Worm (Caenorhabditis elegans) whole organism, mixed stage, embryonic: Measurements from ENCODE around the gene Y116A8C.29.

ENCODE experiments used
- bed-3 ChIP-seq: fragments of 200-800 bp; sonication (Bioruptor generic); optimal IDR thresholded peaks from 3 replicates; lab custom pipeline; 2018; ENCODE audit warnings: mild to moderate bottlenecking, missing genetic modification characterization, moderate library complexity, missing compliant biosample characterization
- blmp-1 ChIP-seq: fragments of 150-350 bp; optimal IDR thresholded peaks from 2 replicates; lab custom pipeline; 2014; ENCODE audit warnings: missing biosample characterization, missing genetic modification characterization
- ceh-39 ChIP-seq: fragments of 150-350 bp; optimal IDR thresholded peaks from 2 replicates; lab custom pipeline; 2014; ENCODE audit warnings: missing biosample characterization, missing genetic modification characterization
- ceh-43 ChIP-seq: fragments of 200-800 bp; sonication (Bioruptor generic); optimal IDR thresholded peaks from 2 replicates; lab custom pipeline; 2018; ENCODE audit warnings: mild to moderate bottlenecking, missing genetic modification characterization, moderate library complexity, missing compliant biosample characterization
- ces-1 ChIP-seq: fragments of 150-350 bp; optimal IDR thresholded peaks from 2 replicates; lab custom pipeline; 2014; ENCODE audit warnings: missing biosample characterization, missing genetic modification reagents, missing genetic modification characterization
- cnd-1 ChIP-seq: fragments of 200-800 bp; sonication (Bioruptor generic); optimal IDR thresholded peaks from 2 replicates; lab custom pipeline; 2018; ENCODE audit warnings: mild to moderate bottlenecking, missing genetic modification characterization, missing compliant biosample characterization
- drap-1 ChIP-seq: fragments of 200-800 bp; sonication (Bioruptor generic); optimal IDR thresholded peaks from 3 replicates; lab custom pipeline; 2018; ENCODE audit warnings: mild to moderate bottlenecking, missing genetic modification characterization, missing compliant biosample characterization
- elt-1 ChIP-seq: sonication (generic microtip); optimal IDR thresholded peaks from 2 replicates; lab custom pipeline; 2017; ENCODE audit warnings: missing genetic modification characterization, mild to moderate bottlenecking, missing compliant biosample characterization, antibody characterized with exemption, moderate library complexity, borderline replicate concordance; ENCODE audit not compliant: insufficient read depth
- elt-3 ChIP-seq: fragments of 150-350 bp; optimal IDR thresholded peaks from 2 replicates; lab custom pipeline; 2014; ENCODE audit warnings: missing biosample characterization, missing genetic modification characterization
- ham-2 ChIP-seq: fragments of 200-800 bp; sonication (Bioruptor generic); optimal IDR thresholded peaks from 2 replicates; lab custom pipeline; 2018; ENCODE audit warnings: mild to moderate bottlenecking, missing genetic modification characterization, missing compliant biosample characterization
- hlh-1 ChIP-seq: fragments of 150-350 bp; optimal IDR thresholded peaks from 2 replicates; lab custom pipeline; 2014; ENCODE audit warnings: missing biosample characterization, missing genetic modification reagents, missing genetic modification characterization
- lin-13 ChIP-seq: fragments of 150-350 bp; optimal IDR thresholded peaks from 2 replicates; lab custom pipeline; 2014; ENCODE audit warnings: missing biosample characterization, missing genetic modification characterization
- lsy-2 ChIP-seq: fragments of 150-350 bp; optimal IDR thresholded peaks from 2 replicates; lab custom pipeline; 2014; ENCODE audit warnings: missing biosample characterization, missing genetic modification characterization
- mab-5 ChIP-seq: fragments of 150-350 bp; optimal IDR thresholded peaks from 2 replicates; lab custom pipeline; 2014; ENCODE audit warnings: missing biosample characterization, missing genetic modification characterization
- mep-1 ChIP-seq: fragments of 150-350 bp; optimal IDR thresholded peaks from 2 replicates; lab custom pipeline; 2017; ENCODE audit warnings: missing biosample characterization, missing genetic modification reagents, missing genetic modification characterization, inconsistent platforms
- mls-2 ChIP-seq: sonication (generic microtip); optimal IDR thresholded peaks from 2 replicates; lab custom pipeline; 2016; ENCODE audit warnings: mild to moderate bottlenecking, missing genetic modification characterization, moderate library complexity, missing compliant biosample characterization
- nhr-12 ChIP-seq: fragments of 150-350 bp; optimal IDR thresholded peaks from 2 replicates; lab custom pipeline; 2014; ENCODE audit warnings: missing biosample characterization, missing genetic modification characterization
- nhr-2 ChIP-seq: fragments of 150-350 bp; optimal IDR thresholded peaks from 2 replicates; lab custom pipeline; 2014; ENCODE audit warnings: missing biosample characterization, missing genetic modification characterization
- nhr-237 ChIP-seq: fragments of 150-350 bp; optimal IDR thresholded peaks from 2 replicates; lab custom pipeline; 2014; ENCODE audit warnings: missing biosample characterization, missing genetic modification characterization
- nhr-28 ChIP-seq: fragments of 150-350 bp; optimal IDR thresholded peaks from 2 replicates; lab custom pipeline; 2014; ENCODE audit warnings: missing biosample characterization, missing genetic modification characterization
- nhr-76 ChIP-seq: sonication (generic microtip); optimal IDR thresholded peaks from 2 replicates; lab custom pipeline; 2017; ENCODE audit warnings: missing biosample characterization, missing genetic modification characterization
- pha-4 ChIP-seq: fragments of 150-350 bp; optimal IDR thresholded peaks from 2 replicates; lab custom pipeline; 2018; ENCODE audit warnings: missing biosample characterization, missing genetic modification reagents, missing genetic modification characterization
- sem-2 ChIP-seq: fragments of 200-800 bp; sonication (Bioruptor generic); optimal IDR thresholded peaks from 2 replicates; lab custom pipeline; 2018; ENCODE audit warnings: mild to moderate bottlenecking, missing genetic modification characterization, missing compliant biosample characterization
- snpc-4 ChIP-seq: fragments of 150-350 bp; optimal IDR thresholded peaks from 2 replicates; lab custom pipeline; 2014; ENCODE audit warnings: missing biosample characterization, missing genetic modification characterization
- sptf-1 ChIP-seq: sonication (generic microtip); optimal IDR thresholded peaks from 2 replicates; lab custom pipeline; 2017; ENCODE audit warnings: mild to moderate bottlenecking, missing genetic modification characterization, moderate library complexity, missing compliant biosample characterization
- tbx-8 ChIP-seq: fragments of 200-800 bp; sonication (Bioruptor generic); optimal IDR thresholded peaks from 2 replicates; lab custom pipeline; 2018; ENCODE audit warnings: mild to moderate bottlenecking, missing genetic modification characterization, moderate library complexity, missing compliant biosample characterization
- unc-120 ChIP-seq: sonication (generic microtip); optimal IDR thresholded peaks from 2 replicates; lab custom pipeline; 2017; ENCODE audit warnings: missing genetic modification characterization, missing compliant biosample characterization; ENCODE audit not compliant: poor library complexity, severe bottlenecking
- unc-39 ChIP-seq: fragments of 150-350 bp; optimal IDR thresholded peaks from 2 replicates; lab custom pipeline; 2014; ENCODE audit warnings: missing biosample characterization, missing genetic modification characterization
- unc-62 ChIP-seq: fragments of 150-350 bp; optimal IDR thresholded peaks from 2 replicates; lab custom pipeline; 2014; ENCODE audit warnings: missing biosample characterization, missing genetic modification reagents, missing genetic modification characterization
- ztf-11 ChIP-seq: fragments of 150-350 bp; optimal IDR thresholded peaks from 2 replicates; lab custom pipeline; 2014; ENCODE audit warnings: missing biosample characterization, missing genetic modification characterization

Y116A8C.29 gene

ce11 chrIV:17116821-17117220 is 23.0 kb downstream of the Y116A8C.29 start:
- TF ChIP-seq elt-1 (no peak), nhr-28 (tag; lab: Kevin White, UChicago) (no peak), mab-5 (tag; lab: Kevin White, UChicago) (no peak)

DNA sequence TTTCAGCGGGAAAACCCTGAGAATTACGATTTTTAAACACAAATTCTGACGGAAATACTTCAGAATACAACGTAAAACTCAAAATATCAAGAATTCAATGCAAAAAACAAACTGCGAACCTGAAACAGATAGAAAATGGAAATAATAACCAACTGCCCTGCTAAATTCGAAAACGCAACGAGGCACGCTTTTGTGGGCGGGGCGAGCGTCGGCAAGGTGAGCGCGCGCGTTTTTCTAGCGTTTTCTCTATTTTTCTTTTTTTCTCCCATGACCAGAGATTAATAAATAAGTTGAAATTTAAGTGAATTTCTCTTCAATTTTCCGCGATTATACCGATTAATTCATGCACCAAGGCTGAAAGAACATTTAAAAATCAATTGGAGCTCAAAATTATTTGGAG is 24.8 kb downstream of the Y116A8C.29 start, which contains the start of gene uaf-2:
uaf-2 (minus strand) TSS at position 183 of the 400 bp plus-strand sequence.
- TF ChIP-seq nhr-237 (no peak), ceh-39 (tag; lab: Kevin White, UChicago) (peak; percentile 33), mep-1 (tag; lab: Kevin White, UChicago) (peak; percentile 48), unc-39 (tag; lab: Kevin White, UChicago) (no peak), unc-62 (GFP tag; lab: Kevin White, UChicago) (no peak), tbx-8 (GFP tag; lab: Kevin White, UChicago) (no peak), drap-1 (GFP tag; lab: Kevin White, UChicago) (no peak), lin-13 (tag; lab: Kevin White, UChicago) (no peak), ztf-11 (tag; lab: Kevin White, UChicago) (no peak), lsy-2 (tag; lab: Kevin White, UChicago) (no peak), nhr-76 (tag; lab: Kevin White, UChicago) (no peak), mab-5 (tag; lab: Kevin White, UChicago) (no peak)

- TF ChIP-seq unc-120 (tag; lab: Kevin White, UChicago) (no peak), mls-2 (no peak), elt-3 (no peak), nhr-2 (tag; lab: Kevin White, UChicago) (no peak), ceh-43 (GFP tag; lab: Kevin White, UChicago) (no peak), pha-4 (tag; lab: Kevin White, UChicago) (no peak), snpc-4 (tag; lab: Kevin White, UChicago) (no peak), sptf-1 (tag; lab: Kevin White, UChicago) (no peak), unc-39 (tag; lab: Kevin White, UChicago) (no peak), drap-1 (GFP tag; lab: Kevin White, UChicago) (no peak), elt-1 (no peak), blmp-1 (tag; lab: Kevin White, UChicago) (no peak), ham-2 (GFP tag; lab: Kevin White, UChicago) (no peak)
These were observed 25.3 kb downstream of the Y116A8C.29 start, which contains the start of gene itsn-1 for ce11 chrIV:17118987-17119732. itsn-1 (plus strand) TSS chrIV:17119682.

DNA sequence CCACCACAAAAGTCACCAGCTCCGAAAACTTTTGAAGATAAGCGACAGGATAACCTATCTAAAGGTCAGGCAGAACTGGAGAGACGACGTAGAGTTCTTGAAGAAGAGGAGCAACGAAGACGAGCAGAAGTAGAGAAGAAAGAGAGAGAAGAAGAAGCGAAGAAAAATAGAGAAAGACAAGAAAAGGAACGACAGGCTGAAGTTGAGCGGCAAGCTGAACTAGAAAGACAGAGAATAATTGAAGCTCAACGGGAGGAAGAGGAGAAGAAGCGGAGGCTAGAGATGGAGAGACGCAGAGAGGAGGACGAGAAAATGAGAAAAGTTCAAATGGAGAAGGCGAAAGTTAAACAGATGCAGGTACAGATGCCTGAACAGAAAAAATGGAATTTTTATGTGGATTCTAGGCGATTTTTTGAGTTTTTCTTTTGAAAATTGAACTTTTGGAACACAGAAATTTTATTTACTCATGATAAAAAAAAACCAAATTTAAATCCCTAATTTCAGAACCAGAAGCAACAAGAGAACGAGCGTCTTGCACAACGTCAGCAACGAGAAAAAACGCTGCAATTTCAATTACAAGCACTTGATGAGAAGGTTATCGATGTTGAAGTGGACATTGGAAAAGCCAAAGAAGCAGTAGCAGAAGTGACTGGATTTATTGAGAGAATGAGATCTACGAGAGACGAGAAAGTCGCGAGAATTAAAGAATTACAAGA is 27.4 kb downstream of the Y116A8C.29 start:
- TF ChIP-seq ces-1 (GFP tag; lab: Kevin White, UChicago), result peak; percentile 33
- no peak for TF ChIP-seq ceh-43 (GFP tag; lab: Kevin White, UChicago)

DNA sequence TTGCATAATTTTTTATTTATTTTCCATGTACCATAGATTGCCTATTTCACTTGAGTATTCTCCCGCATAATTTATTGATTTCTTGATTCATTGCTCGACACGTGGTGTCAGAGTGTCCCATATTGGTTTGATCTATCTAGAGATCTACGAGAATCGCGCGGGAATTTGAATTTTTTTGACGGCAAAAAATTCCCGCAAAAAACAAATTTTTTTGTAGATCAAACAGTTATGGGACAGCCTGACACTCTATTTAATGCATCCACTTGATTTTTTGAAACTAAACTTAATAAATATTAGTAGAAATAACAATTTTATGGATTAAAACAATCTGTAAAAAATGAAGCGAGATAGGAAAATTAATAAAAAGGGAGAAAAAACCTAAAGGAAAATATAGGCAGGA is 32.1 kb downstream of the Y116A8C.29 start:
- TF ChIP-seq cnd-1 (no peak), mab-5 (tag; lab: Kevin White, UChicago) (no peak), hlh-1 (tag; lab: Kevin White, UChicago) (no peak), lsy-2 (tag; lab: Kevin White, UChicago) (no peak), nhr-237 (no peak)

DNA sequence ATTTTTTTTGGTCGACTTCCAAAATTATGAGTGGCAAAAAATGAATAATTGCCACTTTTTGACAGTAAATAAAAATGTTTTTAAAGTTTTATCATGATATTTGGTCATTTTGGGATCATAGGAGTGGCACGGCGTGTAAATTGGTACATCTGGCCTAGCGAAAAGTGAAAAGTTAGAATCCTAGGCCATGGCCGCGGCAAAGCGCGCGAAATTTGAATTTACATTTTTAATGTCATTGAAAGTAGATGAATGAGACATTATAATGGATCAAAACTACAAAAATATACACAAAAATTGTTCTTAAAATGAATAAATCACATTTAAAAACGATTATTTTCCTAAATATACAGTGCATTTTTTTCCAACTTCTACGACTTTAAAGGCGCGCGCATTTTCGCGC is 32.7 kb downstream of the Y116A8C.29 start:
- no peak for TF ChIP-seq mls-2
- no peak for TF ChIP-seq elt-1
- no peak for TF ChIP-seq lsy-2 (tag; lab: Kevin White, UChicago)
- TF ChIP-seq ham-2 (GFP tag; lab: Kevin White, UChicago), result no peak
- TF ChIP-seq nhr-2 (tag; lab: Kevin White, UChicago), result no peak
- no peak for TF ChIP-seq sem-2 (GFP tag; lab: Kevin White, UChicago)
- TF ChIP-seq cnd-1, result no peak
- TF ChIP-seq ztf-11 (tag; lab: Kevin White, UChicago), result no peak
- no peak for TF ChIP-seq mep-1 (tag; lab: Kevin White, UChicago)
- TF ChIP-seq unc-120 (tag; lab: Kevin White, UChicago), result no peak
- no peak for TF ChIP-seq elt-3
- no peak for TF ChIP-seq pha-4 (tag; lab: Kevin White, UChicago)
- no peak for TF ChIP-seq mab-5 (tag; lab: Kevin White, UChicago)
- TF ChIP-seq unc-62 (GFP tag; lab: Kevin White, UChicago), result no peak
- no peak for TF ChIP-seq tbx-8 (GFP tag; lab: Kevin White, UChicago)
- TF ChIP-seq nhr-12 (tag; lab: Kevin White, UChicago), result no peak
- TF ChIP-seq bed-3 (GFP tag; lab: Kevin White, UChicago), result no peak
- TF ChIP-seq nhr-28 (tag; lab: Kevin White, UChicago), result no peak
- TF ChIP-seq hlh-1 (tag; lab: Kevin White, UChicago), result no peak
